Fruit fly (Drosophila melanogaster): ENCODE measurements around the gene CG31178.

DNA sequence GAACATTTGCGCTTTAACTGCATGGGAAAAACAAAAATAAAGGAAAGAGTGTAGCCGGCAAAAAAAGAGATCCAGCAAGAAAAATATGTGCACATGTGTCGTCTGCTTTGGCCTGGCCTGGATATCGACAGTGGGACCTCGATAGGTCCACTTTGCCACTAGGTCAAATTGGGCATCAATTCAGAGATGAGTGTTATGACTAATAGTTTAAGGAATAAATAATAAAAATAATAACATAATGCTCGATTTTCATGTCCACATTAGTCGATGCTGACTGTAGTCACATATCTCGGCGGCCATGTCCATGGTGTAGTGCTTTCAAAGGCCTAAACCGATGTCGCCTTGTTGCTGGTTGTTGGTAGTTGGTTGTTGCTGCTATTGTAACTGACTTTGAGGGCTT lies 24.0 kb downstream of the CG31178 start:
- TF ChIP-seq tj (GFP tag; optimal IDR thresholded peaks at IDR 0.05) (peak; percentile 76), CG14711 (tag; optimal IDR thresholded peaks at IDR 0.05) (peak; percentile 44), pad (GFP tag; optimal IDR thresholded peaks at IDR 0.05) (peak; percentile 12), Hr96 (GFP tag; optimal IDR thresholded peaks at IDR 0.05) (peak; percentile 44), CG12768 (GFP tag; optimal IDR thresholded peaks at IDR 0.05) (no peak), CG1620 (GFP tag; optimal IDR thresholded peaks at IDR 0.05) (no peak)
